Worm (Caenorhabditis elegans): ENCODE data around the gene R09B5.11.

R09B5.11 gene

ce11 chrV:1474486-1475125 lies 35.6 kb downstream of the R09B5.11 start, which contains the start of the genes F53E2.2 and unc-60 (continued):
- TF ChIP-seq ceh-31 (tag; optimal IDR thresholded peaks at IDR 0.05) (peak; percentile 78), pqm-1 (tag; optimal IDR thresholded peaks at IDR 0.05) (peak; percentile 20), nfya-1 (tag; optimal IDR thresholded peaks at IDR 0.05) (peak; percentile 85), ceh-18 (tag; optimal IDR thresholded peaks at IDR 0.05) (peak; percentile 78), tbx-2 (tag; optimal IDR thresholded peaks at IDR 0.05) (peak; percentile 83), sox-4 (tag; optimal IDR thresholded peaks at IDR 0.05) (no peak), ets-4 (tag; optimal IDR thresholded peaks at IDR 0.05) (peak; percentile 39), T23F11.4 (GFP tag; optimal IDR thresholded peaks at IDR 0.05) (no peak), unc-3 (GFP tag; conservative IDR thresholded peaks at IDR 0.05) (no peak), unc-3 (tag; optimal IDR thresholded peaks at IDR 0.05) (no peak), fax-1 (tag; optimal IDR thresholded peaks at IDR 0.05) (peak; percentile 10), ceh-22 (tag; optimal IDR thresholded peaks at IDR 0.05) (peak; percentile 5)

ce11 chrV:1476284-1476792 lies 37.3 kb downstream of the R09B5.11 start:
- TF ChIP-seq ceh-48 (tag; optimal IDR thresholded peaks at IDR 0.05) (no peak), T23F11.4 (GFP tag; optimal IDR thresholded peaks at IDR 0.05) (no peak), ceh-34 (tag; optimal IDR thresholded peaks at IDR 0.05) (no peak), pha-2 (tag; optimal IDR thresholded peaks at IDR 0.05) (no peak), hlh-30 (tag; optimal IDR thresholded peaks at IDR 0.05; ENCODE audit: insufficient read depth) (no peak), eyg-1 (tag; optimal IDR thresholded peaks at IDR 0.05) (no peak), pax-1 (tag; optimal IDR thresholded peaks at IDR 0.05) (no peak), zip-5 (tag; optimal IDR thresholded peaks at IDR 0.05) (no peak), K02D7.2 (tag; optimal IDR thresholded peaks at IDR 0.05) (no peak), sox-4 (tag; optimal IDR thresholded peaks at IDR 0.05) (no peak), ets-4 (tag; optimal IDR thresholded peaks at IDR 0.05) (no peak), mec-3 (tag; optimal IDR thresholded peaks at IDR 0.05; ENCODE audit: borderline replicate concordance) (no peak), che-1 (tag; optimal IDR thresholded peaks at IDR 0.05) (no peak), fkh-6 (tag; optimal IDR thresholded peaks at IDR 0.05) (no peak), dmd-4 (tag; optimal IDR thresholded peaks at IDR 0.05; ENCODE audit: borderline replicate concordance) (no peak), F13H6.1 (tag; optimal IDR thresholded peaks at IDR 0.05) (no peak), ceh-18 (tag; optimal IDR thresholded peaks at IDR 0.05) (no peak)

- no peak for TF ChIP-seq ceh-22 (tag; optimal IDR thresholded peaks at IDR 0.05)
- no peak for TF ChIP-seq pros-1 (tag; optimal IDR thresholded peaks at IDR 0.05)
Measured at ce11 chrV:1476841-1477240, 37.8 kb downstream of the R09B5.11 start.

ce11 chrV:1480841-1481240 lies 41.8 kb downstream of the R09B5.11 start:
- TF ChIP-seq sdc-2 (tag; optimal IDR thresholded peaks at IDR 0.05): no peak
- TF ChIP-seq ceh-22 (tag; optimal IDR thresholded peaks at IDR 0.05): no peak
- TF ChIP-seq K09A11.1 (tag; optimal IDR thresholded peaks at IDR 0.05; ENCODE audit: insufficient read depth): no peak
- peak; percentile 60 for TF ChIP-seq ceh-18 (tag; optimal IDR thresholded peaks at IDR 0.05)
- TF ChIP-seq unc-3 (GFP tag; conservative IDR thresholded peaks at IDR 0.05): no peak
- no peak for TF ChIP-seq unc-3 (tag; optimal IDR thresholded peaks at IDR 0.05)

ce11 chrV:1481742-1482141 lies 42.7 kb downstream of the R09B5.11 start, which contains the start of gene C38C3.4:
TSS of gene C38C3.4 (plus strand) at chrV:1482042.
- no peak for TF ChIP-seq hlh-15 (tag; optimal IDR thresholded peaks at IDR 0.05)
- TF ChIP-seq dve-1 (tag; optimal IDR thresholded peaks at IDR 0.05): peak; percentile 42
- TF ChIP-seq tbx-2 (tag; optimal IDR thresholded peaks at IDR 0.05): no peak

ce11 chrV:1486031-1486430 lies 47.0 kb downstream of the R09B5.11 start:
- TF ChIP-seq lin-11 (tag; optimal IDR thresholded peaks at IDR 0.05) (no peak), unc-42 (tag; optimal IDR thresholded peaks at IDR 0.05) (peak; percentile 67)
